Worm (Caenorhabditis elegans) whole organism, L2 larva: ENCODE results near the gene T05A8.11.

Experiments
- F13H6.1 ChIP-seq: sonication (generic microtip); optimal IDR thresholded peaks from 2 replicates; lab custom pipeline; 2016; ENCODE audit warnings: missing genetic modification characterization, missing compliant biosample characterization
- alr-1 ChIP-seq: fragments of 150-350 bp; optimal IDR thresholded peaks from 2 replicates; lab custom pipeline; 2014; ENCODE audit warnings: missing biosample characterization, missing genetic modification characterization
- ama-1 ChIP-seq: fragments of 150-350 bp; optimal IDR thresholded peaks from 2 replicates; lab custom pipeline; 2018; ENCODE audit warnings: inconsistent platforms
- dmd-4 ChIP-seq: sonication (generic microtip); optimal IDR thresholded peaks from 2 replicates; lab custom pipeline; 2017; ENCODE audit warnings: missing biosample characterization, missing genetic modification characterization
- elt-1 ChIP-seq: fragments of 150-350 bp; optimal IDR thresholded peaks from 2 replicates; lab custom pipeline; 2014; ENCODE audit warnings: missing biosample characterization, missing genetic modification characterization
- fos-1 ChIP-seq: fragments of 150-350 bp; optimal IDR thresholded peaks from 2 replicates; lab custom pipeline; 2014; ENCODE audit warnings: missing biosample characterization, missing genetic modification characterization
- lin-39 ChIP-seq: fragments of 150-350 bp; optimal IDR thresholded peaks from 2 replicates; lab custom pipeline; 2014; ENCODE audit warnings: missing biosample characterization, missing genetic modification reagents, missing genetic modification characterization
- lsy-2 ChIP-seq, 2 experiments: fragments of 150-350 bp in 1 of 2; sonication (generic microtip) in 1 of 2; optimal IDR thresholded peaks; 2 replicates each; lab custom pipeline; 2014 to 2017; ENCODE audit warnings: missing biosample characterization in 2 of 2, missing genetic modification characterization in 2 of 2
- nhr-11 ChIP-seq: fragments of 150-350 bp; optimal IDR thresholded peaks from 2 replicates; lab custom pipeline; 2014; ENCODE audit warnings: missing biosample characterization, missing genetic modification characterization
- nhr-237 ChIP-seq: fragments of 150-350 bp; optimal IDR thresholded peaks from 2 replicates; lab custom pipeline; 2014; ENCODE audit warnings: missing biosample characterization, missing genetic modification characterization
- snpc-4 ChIP-seq: fragments of 150-350 bp; optimal IDR thresholded peaks from 2 replicates; lab custom pipeline; 2014; ENCODE audit warnings: missing biosample characterization, missing genetic modification characterization
- unc-39 ChIP-seq: fragments of 150-350 bp; optimal IDR thresholded peaks from 2 replicates; lab custom pipeline; 2014; ENCODE audit warnings: missing biosample characterization, missing genetic modification characterization
- unc-62 ChIP-seq: fragments of 150-350 bp; optimal IDR thresholded peaks from 2 replicates; lab custom pipeline; 2014; ENCODE audit warnings: missing biosample characterization, missing genetic modification reagents, missing genetic modification characterization

DNA sequence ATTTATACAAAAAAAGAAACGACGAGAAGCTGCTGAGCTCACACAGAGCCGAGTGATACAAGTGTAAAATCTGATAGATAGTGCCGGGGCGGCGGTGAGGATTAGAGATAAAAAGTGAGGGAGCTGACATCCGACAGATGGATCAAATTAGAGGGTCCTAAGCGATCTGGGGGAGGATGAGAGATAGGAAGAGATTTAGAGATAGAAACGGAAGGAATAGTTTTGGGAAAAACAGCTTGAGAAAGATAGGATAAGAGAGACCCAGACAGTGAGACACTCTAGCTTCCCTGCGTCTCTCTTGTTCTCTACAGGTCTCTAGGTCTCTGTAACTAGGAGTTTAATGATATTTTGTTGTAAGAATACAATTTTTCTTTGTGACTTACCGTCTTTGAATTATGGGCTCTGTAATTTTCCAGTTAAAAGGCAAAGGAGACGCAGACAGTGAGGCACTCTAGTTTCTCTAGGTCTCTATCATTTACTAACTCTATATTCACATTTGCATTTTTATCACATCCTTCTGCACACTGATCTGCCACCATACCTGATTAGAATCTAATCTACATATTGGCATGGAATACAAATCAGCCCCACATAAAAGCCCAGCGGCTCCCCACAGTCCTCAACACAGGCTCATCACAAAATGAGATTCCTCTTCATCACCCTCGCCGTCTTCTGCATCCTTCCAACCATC, 38.3 kb downstream of the T05A8.11 start, which contains the start of the genes sup-9 and nspf-1:
- TF ChIP-seq unc-62 (GFP tag; lab: Kevin White, UChicago): no peak
- TF ChIP-seq F13H6.1 (tag; lab: Kevin White, UChicago): peak; percentile 44
- no peak for TF ChIP-seq elt-1
- TF ChIP-seq dmd-4: no peak
- no peak for TF ChIP-seq alr-1 (tag; lab: Kevin White, UChicago)
- TF ChIP-seq unc-39 (tag; lab: Kevin White, UChicago): no peak
- TF ChIP-seq nhr-11 (tag; lab: Kevin White, UChicago): no peak
- TF ChIP-seq ama-1 (lab: Kevin White, UChicago): no peak
- no peak for TF ChIP-seq nhr-237
- TF ChIP-seq lin-39: no peak
- TF ChIP-seq lsy-2 (tag; optimal IDR thresholded peaks at IDR 0.05; lab: Kevin White, UChicago): peak in 1 of 2 experiments; percentile 28
- no peak for TF ChIP-seq fos-1 (tag; lab: Kevin White, UChicago)
- no peak for TF ChIP-seq snpc-4 (tag; lab: Kevin White, UChicago)
